Worm (Caenorhabditis elegans) whole organism, L3 larva: ENCODE results near the gene Y32G9B.1.

Source experiments
- ZK546.5 ChIP-seq: sonication (generic microtip); optimal IDR thresholded peaks from 2 replicates; lab custom pipeline; 2017; ENCODE audit warnings: missing biosample characterization, missing genetic modification characterization
- aly-2 ChIP-seq: fragments of 150-350 bp; optimal IDR thresholded peaks from 2 replicates; lab custom pipeline; 2014; ENCODE audit warnings: missing biosample characterization, missing genetic modification characterization
- ceh-16 ChIP-seq: sonication (generic microtip); optimal IDR thresholded peaks from 2 replicates; lab custom pipeline; 2017; ENCODE audit warnings: missing biosample characterization, missing genetic modification characterization
- ceh-28 ChIP-seq: fragments of 150-350 bp; optimal IDR thresholded peaks from 2 replicates; lab custom pipeline; 2014; ENCODE audit warnings: missing biosample characterization, missing genetic modification reagents, missing genetic modification characterization
- ceh-82 ChIP-seq: fragments of 150-350 bp; optimal IDR thresholded peaks from 2 replicates; lab custom pipeline; 2014; ENCODE audit warnings: missing biosample characterization, missing genetic modification characterization
- daf-12 ChIP-seq: fragments of 150-350 bp; optimal IDR thresholded peaks from 2 replicates; lab custom pipeline; 2014; ENCODE audit warnings: missing biosample characterization, missing genetic modification reagents, missing genetic modification characterization
- egl-27 ChIP-seq: sonication (generic microtip); optimal IDR thresholded peaks from 4 replicates; lab custom pipeline; 2017; ENCODE audit warnings: missing biosample characterization, missing genetic modification reagents, missing genetic modification characterization
- egl-5 ChIP-seq: fragments of 150-350 bp; optimal IDR thresholded peaks from 2 replicates; lab custom pipeline; 2017; ENCODE audit warnings: missing biosample characterization, missing genetic modification reagents, missing genetic modification characterization, inconsistent platforms
- elt-1 ChIP-seq: fragments of 150-350 bp; optimal IDR thresholded peaks from 2 replicates; lab custom pipeline; 2014; ENCODE audit warnings: missing biosample characterization, missing genetic modification characterization
- eor-1 ChIP-seq, 2 experiments: fragments of 150-350 bp; optimal IDR thresholded peaks; 2 replicates each; lab custom pipeline; 2014 to 2018; ENCODE audit warnings: missing biosample characterization in 2 of 2, missing genetic modification characterization in 2 of 2
- fkh-2 ChIP-seq: fragments of 150-350 bp; optimal IDR thresholded peaks from 2 replicates; lab custom pipeline; 2014; ENCODE audit warnings: missing biosample characterization, missing genetic modification reagents, missing genetic modification characterization
- fos-1 ChIP-seq: fragments of 150-350 bp; optimal IDR thresholded peaks from 2 replicates; lab custom pipeline; 2014; ENCODE audit warnings: missing biosample characterization, missing genetic modification characterization
- hmg-11 ChIP-seq: sonication (generic microtip); optimal IDR thresholded peaks from 2 replicates; lab custom pipeline; 2016; ENCODE audit warnings: missing genetic modification characterization, missing compliant biosample characterization
- jun-1 ChIP-seq: fragments of 150-350 bp; optimal IDR thresholded peaks from 2 replicates; lab custom pipeline; 2014; ENCODE audit warnings: missing biosample characterization, missing genetic modification reagents, missing genetic modification characterization
- lin-15B ChIP-seq: fragments of 150-350 bp; optimal IDR thresholded peaks from 2 replicates; lab custom pipeline; 2014; ENCODE audit warnings: missing biosample characterization, missing genetic modification characterization
- lin-39 ChIP-seq: fragments of 150-350 bp; optimal IDR thresholded peaks from 2 replicates; lab custom pipeline; 2018; ENCODE audit warnings: missing biosample characterization, missing genetic modification reagents, missing genetic modification characterization
- mdl-1 ChIP-seq: fragments of 150-350 bp; optimal IDR thresholded peaks from 2 replicates; lab custom pipeline; 2014; ENCODE audit warnings: missing biosample characterization, missing genetic modification characterization
- mml-1 ChIP-seq: fragments of 150-350 bp; sonication (generic microtip); optimal IDR thresholded peaks from 3 replicates; lab custom pipeline; 2014; ENCODE audit warnings: missing biosample characterization, missing genetic modification characterization
- nfya-1 ChIP-seq: sonication (generic microtip); optimal IDR thresholded peaks from 2 replicates; lab custom pipeline; 2017; ENCODE audit warnings: missing genetic modification characterization, mild to moderate bottlenecking, missing compliant biosample characterization, antibody characterized with exemption, moderate library complexity; ENCODE audit not compliant: insufficient read depth
- nhr-11 ChIP-seq: fragments of 150-350 bp; optimal IDR thresholded peaks from 2 replicates; lab custom pipeline; 2014; ENCODE audit warnings: missing biosample characterization, missing genetic modification characterization
- nhr-12 ChIP-seq: fragments of 150-350 bp; optimal IDR thresholded peaks from 2 replicates; lab custom pipeline; 2014; ENCODE audit warnings: missing biosample characterization, missing genetic modification characterization
- nhr-23 ChIP-seq: fragments of 150-350 bp; optimal IDR thresholded peaks from 2 replicates; lab custom pipeline; 2014; ENCODE audit warnings: missing biosample characterization, missing genetic modification reagents, missing genetic modification characterization
- nhr-237 ChIP-seq: fragments of 150-350 bp; optimal IDR thresholded peaks from 2 replicates; lab custom pipeline; 2014; ENCODE audit warnings: missing biosample characterization, missing genetic modification characterization
- nhr-25 ChIP-seq: sonication (generic microtip); optimal IDR thresholded peaks from 2 replicates; lab custom pipeline; 2017; ENCODE audit warnings: missing biosample characterization, missing genetic modification characterization
- nhr-28 ChIP-seq: fragments of 150-350 bp; optimal IDR thresholded peaks from 2 replicates; lab custom pipeline; 2014; ENCODE audit warnings: missing biosample characterization, missing genetic modification characterization
- nhr-43 ChIP-seq: sonication (generic microtip); optimal IDR thresholded peaks from 2 replicates; lab custom pipeline; 2016; ENCODE audit warnings: mild to moderate bottlenecking, missing genetic modification characterization, missing compliant biosample characterization; ENCODE audit not compliant: poor library complexity, severe bottlenecking
- nhr-77 ChIP-seq: fragments of 150-350 bp; optimal IDR thresholded peaks from 2 replicates; lab custom pipeline; 2014; ENCODE audit warnings: missing biosample characterization, missing genetic modification characterization
- pqm-1 ChIP-seq: fragments of 150-350 bp; optimal IDR thresholded peaks from 2 replicates; lab custom pipeline; 2017; ENCODE audit warnings: missing biosample characterization, missing genetic modification characterization, inconsistent platforms
- skn-1 ChIP-seq: fragments of 150-350 bp; optimal IDR thresholded peaks from 2 replicates; lab custom pipeline; 2014; ENCODE audit warnings: missing biosample characterization, missing genetic modification characterization
- snpc-4 ChIP-seq: fragments of 150-350 bp; optimal IDR thresholded peaks from 2 replicates; lab custom pipeline; 2014; ENCODE audit warnings: missing biosample characterization, missing genetic modification characterization
- tbx-2 ChIP-seq: sonication (generic microtip); optimal IDR thresholded peaks from 2 replicates; lab custom pipeline; 2016; ENCODE audit warnings: mild to moderate bottlenecking, missing genetic modification characterization, missing compliant biosample characterization
- unc-62 ChIP-seq: fragments of 150-350 bp; sonication (generic microtip); optimal IDR thresholded peaks from 4 replicates; lab custom pipeline; 2014; ENCODE audit warnings: missing biosample characterization, missing genetic modification reagents, missing genetic modification characterization
- zag-1 ChIP-seq: fragments of 150-350 bp; optimal IDR thresholded peaks from 2 replicates; lab custom pipeline; 2014; ENCODE audit warnings: missing biosample characterization, missing genetic modification characterization
- ztf-11 ChIP-seq: fragments of 150-350 bp; optimal IDR thresholded peaks from 2 replicates; lab custom pipeline; 2014; ENCODE audit warnings: missing biosample characterization, missing genetic modification characterization

Y32G9B.1 gene

ce11 chrV:1868596-1869263 is 38.9 kb upstream of the Y32G9B.1 start, which contains the start of gene knl-3 (continued):
- TF ChIP-seq jun-1, result peak; percentile 32
- TF ChIP-seq egl-27 (tag; lab: Kevin White, UChicago), result no peak
- TF ChIP-seq fkh-2, result no peak
- TF ChIP-seq ZK546.5 (tag; lab: Kevin White, UChicago), result no peak

- TF ChIP-seq pqm-1 (tag; lab: Kevin White, UChicago) (no peak), nhr-11 (tag; lab: Kevin White, UChicago) (no peak), jun-1 (no peak), mml-1 (tag; lab: Kevin White, UChicago) (no peak), lin-39 (tag; lab: Kevin White, UChicago) (no peak), tbx-2 (no peak), nhr-43 (tag; lab: Kevin White, UChicago) (no peak), nhr-12 (tag; lab: Kevin White, UChicago) (no peak), snpc-4 (tag; lab: Kevin White, UChicago) (no peak), fos-1 (no peak), ceh-16 (tag; lab: Kevin White, UChicago) (no peak), eor-1 (tag; optimal IDR thresholded peaks at IDR 0.05; lab: Kevin White, UChicago) (no peak), nhr-23 (tag; lab: Kevin White, UChicago) (no peak), fkh-2 (no peak), nhr-28 (tag; lab: Kevin White, UChicago) (no peak)
Observed at ce11 chrV:1868025-1868424, 38.2 kb upstream of the Y32G9B.1 start.

ce11 chrV:1864997-1865396 is 35.1 kb upstream of the Y32G9B.1 start:
- TF ChIP-seq unc-62 (GFP tag; lab: Kevin White, UChicago) (no peak), nfya-1 (tag; lab: Kevin White, UChicago) (peak; percentile 99), nhr-237 (no peak), snpc-4 (tag; lab: Kevin White, UChicago) (no peak)

- TF ChIP-seq nhr-28 (tag; lab: Kevin White, UChicago), result no peak
- no peak for TF ChIP-seq nhr-237
- no peak for TF ChIP-seq ceh-28 (tag; lab: Kevin White, UChicago)
- TF ChIP-seq snpc-4 (tag; lab: Kevin White, UChicago), result no peak
- TF ChIP-seq egl-5 (tag; lab: Kevin White, UChicago), result no peak
- no peak for TF ChIP-seq daf-12 (tag; lab: Kevin White, UChicago)
- TF ChIP-seq unc-62 (GFP tag; lab: Kevin White, UChicago), result no peak
- TF ChIP-seq zag-1 (tag; lab: Kevin White, UChicago), result no peak
- no peak for TF ChIP-seq skn-1 (tag; lab: Kevin White, UChicago)
Observed at ce11 chrV:1862954-1863353, 33.1 kb upstream of the Y32G9B.1 start.

ce11 chrV:1857840-1858239 is 28.0 kb upstream of the Y32G9B.1 start:
- TF ChIP-seq ceh-82, result no peak
- TF ChIP-seq egl-27 (tag; lab: Kevin White, UChicago), result no peak
- TF ChIP-seq lin-39 (tag; lab: Kevin White, UChicago), result no peak
- no peak for TF ChIP-seq elt-1 (tag; lab: Kevin White, UChicago)
- no peak for TF ChIP-seq lin-15B (tag; lab: Kevin White, UChicago)
- no peak for TF ChIP-seq nhr-43 (tag; lab: Kevin White, UChicago)
- TF ChIP-seq nhr-77, result no peak
- TF ChIP-seq snpc-4 (tag; lab: Kevin White, UChicago), result no peak
- no peak for TF ChIP-seq ztf-11 (tag; lab: Kevin White, UChicago)
- TF ChIP-seq pqm-1 (tag; lab: Kevin White, UChicago), result no peak

ce11 chrV:1856176-1856575 is 26.3 kb upstream of the Y32G9B.1 start, which contains the start of gene T10B5.10:
TSS of gene T10B5.10 (minus strand) at chrV:1856276.
- TF ChIP-seq fkh-2, result no peak
- TF ChIP-seq ceh-16 (tag; lab: Kevin White, UChicago), result no peak
- no peak for TF ChIP-seq jun-1
- no peak for TF ChIP-seq snpc-4 (tag; lab: Kevin White, UChicago)
- TF ChIP-seq skn-1 (tag; lab: Kevin White, UChicago), result no peak
- no peak for TF ChIP-seq nfya-1 (tag; lab: Kevin White, UChicago)
- TF ChIP-seq lin-15B (tag; lab: Kevin White, UChicago), result no peak
- no peak for TF ChIP-seq nhr-12 (tag; lab: Kevin White, UChicago)
- no peak for TF ChIP-seq nhr-25 (tag; lab: Kevin White, UChicago)
- TF ChIP-seq aly-2 (tag; lab: Kevin White, UChicago), result no peak
- no peak for TF ChIP-seq hmg-11 (tag; lab: Kevin White, UChicago)
- TF ChIP-seq mdl-1 (tag; lab: Kevin White, UChicago), result no peak
- no peak for TF ChIP-seq daf-12 (tag; lab: Kevin White, UChicago)
